Fruit fly (Drosophila melanogaster): ENCODE results near the gene CG5861.

DNA sequence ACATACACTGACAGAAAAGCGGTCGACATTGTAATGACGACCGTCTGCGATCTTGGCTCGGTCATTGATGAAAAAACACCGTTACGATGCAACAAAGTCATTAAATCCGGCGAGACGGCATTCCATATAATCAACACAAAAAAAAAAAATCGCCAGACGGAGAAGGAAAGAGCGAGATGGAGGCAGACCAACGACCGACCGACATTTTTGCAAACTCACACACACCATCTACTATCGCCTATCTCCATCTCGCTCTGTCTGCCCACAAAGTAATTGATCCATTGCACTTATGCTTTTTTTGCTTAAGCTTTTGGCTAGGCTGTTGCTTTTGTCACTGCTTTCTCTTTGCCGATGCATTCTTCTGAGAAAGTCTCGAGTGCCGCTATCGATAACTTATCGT is 33.0 kb downstream of the CG5861 start:
- TF ChIP-seq CG8478 (optimal IDR thresholded peaks at IDR 0.05): no peak
- no peak for TF ChIP-seq Dll (optimal IDR thresholded peaks at IDR 0.05)
- no peak for TF ChIP-seq usp (GFP tag; optimal IDR thresholded peaks at IDR 0.05)
- TF ChIP-seq pan (optimal IDR thresholded peaks at IDR 0.05): no peak
- TF ChIP-seq psq (optimal IDR thresholded peaks at IDR 0.05): no peak
- peak; percentile 21 for TF ChIP-seq EcR (GFP tag; optimal IDR thresholded peaks at IDR 0.05)
